Worm (Caenorhabditis elegans) whole organism, young adult: Measurements from ENCODE around the gene tbb-2.

Source experiments
- F22D6.2 ChIP-seq: sonication (generic microtip); optimal IDR thresholded peaks from 2 replicates; lab custom pipeline; 2016; ENCODE audit warnings: mild to moderate bottlenecking, missing genetic modification characterization, missing compliant biosample characterization
- F37B4.10 ChIP-seq: fragments of 200-800 bp; sonication (Bioruptor generic); IDR thresholded peaks from 2 replicates; pipeline ENCODE4 v1.3.6; 2022; ENCODE audit warnings: missing genetic modification characterization, missing compliant biosample characterization
- F49E8.2 ChIP-seq: sonication (generic microtip); optimal IDR thresholded peaks from 3 replicates; lab custom pipeline; 2017; ENCODE audit warnings: missing genetic modification characterization, mild to moderate bottlenecking, missing compliant biosample characterization, antibody characterized with exemption, moderate library complexity; ENCODE audit not compliant: insufficient read depth
- K12H6.12 ChIP-seq: fragments of 200-800 bp; sonication (Bioruptor generic); optimal IDR thresholded peaks from 2 replicates; lab custom pipeline; 2018; ENCODE audit warnings: mild to moderate bottlenecking, missing genetic modification characterization, missing compliant biosample characterization
- Y56A3A.18 ChIP-seq: fragments of 200-800 bp; sonication (Bioruptor generic); IDR thresholded peaks from 2 replicates; pipeline ENCODE4 v1.3.6; 2022; ENCODE audit warnings: missing genetic modification reagents, missing genetic modification characterization, missing compliant biosample characterization
- Y67H2A.10 ChIP-seq: fragments of 200-800 bp; sonication (Bioruptor generic); conservative IDR thresholded peaks from 2 replicates; pipeline ENCODE4 v1.3.6; 2022; ENCODE audit warnings: missing genetic modification reagents, missing genetic modification characterization, missing compliant biosample characterization
- Y95B8A.8 ChIP-seq: fragments of 200-800 bp; sonication (Bioruptor generic); IDR thresholded peaks from 2 replicates; pipeline ENCODE4 v1.3.6; 2022; ENCODE audit warnings: missing genetic modification reagents, missing genetic modification characterization, missing compliant biosample characterization
- akir-1 ChIP-seq: fragments of 200-800 bp; sonication (Bioruptor generic); optimal IDR thresholded peaks from 2 replicates; lab custom pipeline; 2018; ENCODE audit warnings: mild to moderate bottlenecking, missing genetic modification characterization, moderate library complexity, missing compliant biosample characterization
- atf-7 ChIP-seq: sonication (generic microtip); optimal IDR thresholded peaks from 2 replicates; lab custom pipeline; 2017; ENCODE audit warnings: mild to moderate bottlenecking, missing genetic modification characterization, missing compliant biosample characterization
- bed-1 ChIP-seq: fragments of 200-800 bp; sonication (Bioruptor generic); IDR thresholded peaks from 2 replicates; pipeline ENCODE4 v1.3.6; 2022; ENCODE audit warnings: missing genetic modification reagents, missing genetic modification characterization, missing compliant biosample characterization
- bed-2 ChIP-seq: fragments of 200-800 bp; sonication (Bioruptor generic); IDR thresholded peaks from 2 replicates; pipeline ENCODE4 v1.3.6; 2022; ENCODE audit warnings: missing genetic modification reagents, missing genetic modification characterization, missing compliant biosample characterization
- ceh-27 ChIP-seq: fragments of 200-800 bp; sonication (Bioruptor generic); optimal IDR thresholded peaks from 2 replicates; lab custom pipeline; 2018; ENCODE audit warnings: mild to moderate bottlenecking, missing genetic modification characterization, moderate library complexity, missing compliant biosample characterization
- ceh-79 ChIP-seq: sonication (generic microtip); optimal IDR thresholded peaks from 2 replicates; lab custom pipeline; 2017; ENCODE audit warnings: mild to moderate bottlenecking, missing genetic modification characterization, missing compliant biosample characterization
- dox-1 ChIP-seq: fragments of 200-800 bp; sonication (Bioruptor generic); IDR thresholded peaks from 2 replicates; pipeline ENCODE4 v1.3.6; 2022; ENCODE audit warnings: missing genetic modification reagents, missing genetic modification characterization, missing compliant biosample characterization
- efl-1 ChIP-seq: fragments of 150-350 bp; optimal IDR thresholded peaks from 2 replicates; lab custom pipeline; 2014; ENCODE audit warnings: missing biosample characterization, missing genetic modification reagents, missing genetic modification characterization
- egl-18 ChIP-seq: fragments of 200-800 bp; sonication (Bioruptor generic); IDR thresholded peaks from 2 replicates; pipeline ENCODE4 v1.3.6; 2022; ENCODE audit warnings: missing genetic modification reagents, missing genetic modification characterization, missing compliant biosample characterization
- ekl-4 ChIP-seq: fragments of 200-800 bp; sonication (Bioruptor generic); IDR thresholded peaks from 2 replicates; pipeline ENCODE4 v1.3.6; 2022; ENCODE audit warnings: missing genetic modification reagents, missing genetic modification characterization, missing compliant biosample characterization
- him-1 ChIP-seq: sonication (generic microtip); optimal IDR thresholded peaks from 2 replicates; lab custom pipeline; 2016; ENCODE audit warnings: missing genotype, missing genetic modification reagents, missing genetic modification characterization, missing compliant biosample characterization
- hlh-26 ChIP-seq: fragments of 200-800 bp; sonication (Bioruptor generic); conservative IDR thresholded peaks from 2 replicates; pipeline ENCODE4 v1.3.6; 2022; ENCODE audit warnings: missing genetic modification reagents, missing genetic modification characterization, missing compliant biosample characterization
- hmg-1.2 ChIP-seq: fragments of 200-800 bp; sonication (Bioruptor generic); IDR thresholded peaks from 2 replicates; pipeline ENCODE4 v1.3.6; 2022; ENCODE audit warnings: missing genetic modification reagents, missing genetic modification characterization, missing compliant biosample characterization
- hmg-20 ChIP-seq: fragments of 200-800 bp; sonication (Bioruptor generic); IDR thresholded peaks from 2 replicates; pipeline ENCODE4 v1.3.6; 2022; ENCODE audit warnings: missing genetic modification reagents, missing genetic modification characterization, missing compliant biosample characterization
- hsf-1 ChIP-seq: fragments of 200-800 bp; sonication (Bioruptor generic); IDR thresholded peaks from 2 replicates; pipeline ENCODE4 v1.3.6; 2022; ENCODE audit warnings: missing genetic modification reagents, missing genetic modification characterization, missing compliant biosample characterization
- let-607 ChIP-seq, 2 experiments: fragments of 200-800 bp in 1 of 2; sonication (Bioruptor generic) in 1 of 2; sonication (generic microtip) in 1 of 2; optimal IDR thresholded peaks; 2 replicates each; lab custom pipeline; 2016 to 2018; ENCODE audit warnings: mild to moderate bottlenecking in 2 of 2, missing compliant biosample characterization in 2 of 2, missing genetic modification characterization in 2 of 2, moderate library complexity in 2 of 2, missing genotype in 1 of 2
- lin-26 ChIP-seq: fragments of 200-800 bp; sonication (Bioruptor generic); IDR thresholded peaks from 2 replicates; pipeline ENCODE4 v1.3.6; 2022; ENCODE audit warnings: missing genetic modification reagents, missing genetic modification characterization, missing compliant biosample characterization
- lin-35 ChIP-seq, 3 experiments: fragments of 150-350 bp in 2 of 3; sonication (generic microtip) in 1 of 3; optimal IDR thresholded peaks; 2 replicates each; lab custom pipeline; 2014 to 2018; ENCODE audit warnings: missing biosample characterization in 3 of 3, missing genetic modification characterization in 3 of 3, missing genetic modification reagents in 3 of 3
- lin-40 ChIP-seq: sonication (generic microtip); optimal IDR thresholded peaks from 2 replicates; lab custom pipeline; 2016; ENCODE audit warnings: missing genetic modification characterization, mild to moderate bottlenecking, missing compliant biosample characterization, missing genotype, missing genetic modification reagents
- madf-10 ChIP-seq: sonication (generic microtip); optimal IDR thresholded peaks from 2 replicates; lab custom pipeline; 2016; ENCODE audit warnings: mild to moderate bottlenecking, missing genetic modification characterization, missing compliant biosample characterization
- madf-8 ChIP-seq: fragments of 200-800 bp; sonication (Bioruptor generic); conservative IDR thresholded peaks from 2 replicates; pipeline ENCODE4 v1.3.6; 2022; ENCODE audit warnings: missing genetic modification reagents, missing genetic modification characterization, missing compliant biosample characterization
- mcd-1 ChIP-seq: fragments of 200-800 bp; sonication (Bioruptor generic); IDR thresholded peaks from 2 replicates; pipeline ENCODE4 v1.3.6; 2022; ENCODE audit warnings: missing genetic modification reagents, missing genetic modification characterization, missing compliant biosample characterization
- mxl-1 ChIP-seq: sonication (generic microtip); optimal IDR thresholded peaks from 2 replicates; lab custom pipeline; 2016; ENCODE audit warnings: missing genetic modification characterization, missing compliant biosample characterization
- nfya-1 ChIP-seq: sonication (generic microtip); optimal IDR thresholded peaks from 2 replicates; lab custom pipeline; 2017; ENCODE audit warnings: antibody characterized with exemption, missing compliant biosample characterization, missing genetic modification characterization, borderline replicate concordance; ENCODE audit not compliant: insufficient read depth
- nhr-120 ChIP-seq: fragments of 200-800 bp; sonication (Bioruptor generic); IDR thresholded peaks from 2 replicates; pipeline ENCODE4 v1.3.6; 2022; ENCODE audit warnings: missing genetic modification characterization, missing compliant biosample characterization
- nhr-179 ChIP-seq: sonication (generic microtip); optimal IDR thresholded peaks from 2 replicates; lab custom pipeline; 2016; ENCODE audit warnings: mild to moderate bottlenecking, missing genetic modification characterization, missing compliant biosample characterization
- nhr-27 ChIP-seq: fragments of 200-800 bp; sonication (Bioruptor generic); optimal IDR thresholded peaks from 2 replicates; lab custom pipeline; 2018; ENCODE audit warnings: mild to moderate bottlenecking, missing genetic modification characterization, moderate library complexity, missing compliant biosample characterization
- pbrm-1 ChIP-seq: fragments of 200-800 bp; sonication (Bioruptor generic); IDR thresholded peaks from 2 replicates; pipeline ENCODE4 v1.3.6; 2022; ENCODE audit warnings: missing genetic modification reagents, missing genetic modification characterization, missing compliant biosample characterization
- rcor-1 ChIP-seq: fragments of 200-800 bp; sonication (Bioruptor generic); IDR thresholded peaks from 2 replicates; pipeline ENCODE4 v1.3.6; 2022; ENCODE audit warnings: missing genetic modification reagents, missing genetic modification characterization, missing compliant biosample characterization
- rec-8 ChIP-seq, 2 experiments: sonication (generic microtip); optimal IDR thresholded peaks; 2 replicates each; lab custom pipeline; 2016; ENCODE audit warnings: mild to moderate bottlenecking in 2 of 2, missing genetic modification characterization in 2 of 2, missing genetic modification reagents in 2 of 2, missing genotype in 2 of 2, missing biosample characterization in 1 of 2, missing compliant biosample characterization in 1 of 2, moderate library complexity in 1 of 2
- rpc-1 ChIP-seq, 2 experiments: fragments of 150-350 bp in 1 of 2; sonication (generic microtip) in 1 of 2; optimal IDR thresholded peaks; 2 replicates each; lab custom pipeline; 2014 to 2018; ENCODE audit warnings: missing biosample characterization in 1 of 2, missing genetic modification characterization in 1 of 2, missing genetic modification reagents in 1 of 2, missing genotype in 1 of 2
- sea-2 ChIP-seq: fragments of 200-800 bp; sonication (Bioruptor generic); IDR thresholded peaks from 2 replicates; pipeline ENCODE4 v1.3.6; 2022; ENCODE audit warnings: missing genetic modification characterization, missing compliant biosample characterization
- snpc-1.1 ChIP-seq: sonication (generic microtip); optimal IDR thresholded peaks from 2 replicates; lab custom pipeline; 2017; ENCODE audit warnings: missing genetic modification characterization, mild to moderate bottlenecking, missing compliant biosample characterization, antibody characterized with exemption, moderate library complexity, missing genotype, missing genetic modification reagents; ENCODE audit not compliant: insufficient read depth
- somi-1 ChIP-seq: fragments of 200-800 bp; sonication (Bioruptor generic); optimal IDR thresholded peaks from 2 replicates; lab custom pipeline; 2018; ENCODE audit warnings: mild to moderate bottlenecking, missing genetic modification characterization, missing compliant biosample characterization
- tbx-9 ChIP-seq: sonication (generic microtip); optimal IDR thresholded peaks from 2 replicates; lab custom pipeline; 2016; ENCODE audit warnings: borderline replicate concordance, missing genetic modification characterization, inconsistent platforms, missing compliant biosample characterization
- xnd-1 ChIP-seq: sonication (generic microtip); optimal IDR thresholded peaks from 2 replicates; lab custom pipeline; 2016; ENCODE audit warnings: missing genotype, missing genetic modification reagents, missing genetic modification characterization, missing compliant biosample characterization
- ztf-22 ChIP-seq: fragments of 200-800 bp; sonication (Bioruptor generic); optimal IDR thresholded peaks from 2 replicates; lab custom pipeline; 2018; ENCODE audit warnings: mild to moderate bottlenecking, missing genetic modification characterization, moderate library complexity, missing compliant biosample characterization
- ztf-26 ChIP-seq: sonication (generic microtip); optimal IDR thresholded peaks from 2 replicates; lab custom pipeline; 2017; ENCODE audit warnings: missing genetic modification characterization, missing compliant biosample characterization
- ztf-28 ChIP-seq: fragments of 200-800 bp; sonication (Bioruptor generic); IDR thresholded peaks from 2 replicates; pipeline ENCODE4 v1.3.6; 2022; ENCODE audit warnings: missing genetic modification reagents, missing genetic modification characterization, missing compliant biosample characterization
- ztf-3 ChIP-seq: fragments of 200-800 bp; sonication (Bioruptor generic); optimal IDR thresholded peaks from 2 replicates; lab custom pipeline; 2018; ENCODE audit warnings: mild to moderate bottlenecking, missing genetic modification characterization, missing compliant biosample characterization

tbb-2 gene

ce11 chrIII:4018095-4018498 lies 670 bp upstream of the tbb-2 start (continued):
- TF ChIP-seq snpc-1.1 (tag; lab: Kevin White, UChicago) (no peak), ztf-22 (GFP tag; lab: Kevin White, UChicago) (no peak), akir-1 (GFP tag; lab: Kevin White, UChicago) (no peak), madf-10 (tag; lab: Kevin White, UChicago) (peak; percentile 78), Y56A3A.18 (GFP tag; lab: Robert Waterston, UW) (no peak), pbrm-1 (peak; percentile 53; the same call in 1 of the 2 replicates), hlh-26 (no peak), xnd-1 (tag; lab: Kevin White, UChicago) (no peak), ceh-79 (tag; lab: Kevin White, UChicago) (no peak), ztf-26 (tag; lab: Kevin White, UChicago) (no peak), egl-18 (no peak), nfya-1 (tag; lab: Kevin White, UChicago) (no peak), rcor-1 (GFP tag; lab: Robert Waterston, UW) (0 out of 2 replicates have a peak, but pooled peaks have one; percentile 12), Y67H2A.10 (no peak), ceh-27 (GFP tag; lab: Kevin White, UChicago) (peak; percentile 64), ztf-28 (GFP tag; lab: Robert Waterston, UW) (no peak), sea-2 (GFP tag; lab: Robert Waterston, UW) (no peak), K12H6.12 (peak; percentile 83), F22D6.2 (no peak), mxl-1 (no peak), somi-1 (GFP tag; lab: Kevin White, UChicago) (peak; percentile 43), ekl-4 (no peak), nhr-179 (tag; lab: Kevin White, UChicago) (no peak), F49E8.2 (no peak), him-1 (tag; lab: Kevin White, UChicago) (no peak), mcd-1 (GFP tag; lab: Robert Waterston, UW) (peak; percentile 31; the same call in 1 of the 2 replicates), bed-2 (GFP tag; lab: Robert Waterston, UW) (no peak), Y95B8A.8 (GFP tag; lab: Robert Waterston, UW) (peak; percentile 48; the same call in 1 of the 2 replicates), ztf-3 (GFP tag; lab: Kevin White, UChicago) (no peak), lin-35 (GFP tag; optimal IDR thresholded peaks at IDR 0.05; lab: Kevin White, UChicago) (peak in 1 of 3 experiments; percentile 55), nhr-120 (GFP tag; lab: Robert Waterston, UW) (no peak), madf-8 (GFP tag; lab: Robert Waterston, UW) (no peak), let-607 (tag; optimal IDR thresholded peaks at IDR 0.05; lab: Kevin White, UChicago) (peak; percentile 13 to 21), tbx-9 (tag; lab: Kevin White, UChicago) (no peak), rpc-1 (optimal IDR thresholded peaks at IDR 0.05; lab: Kevin White, UChicago) (no peak), rpc-1 (tag; optimal IDR thresholded peaks at IDR 0.05; lab: Kevin White, UChicago) (no peak), hmg-20 (GFP tag; lab: Robert Waterston, UW) (no peak), lin-26 (GFP tag; lab: Robert Waterston, UW) (0 out of 2 replicates have a peak, but pooled peaks have one; percentile 30), hsf-1 (GFP tag; lab: Robert Waterston, UW) (no peak), lin-40 (tag; lab: Kevin White, UChicago) (peak; percentile 11), hmg-1.2 (GFP tag; lab: Robert Waterston, UW) (peak; percentile 30), F37B4.10 (GFP tag; lab: Robert Waterston, UW) (no peak), dox-1 (peak; percentile 51; the same call in 1 of the 2 replicates), atf-7 (tag; lab: Kevin White, UChicago) (no peak), nhr-27 (tag; lab: Kevin White, UChicago) (peak; percentile 67), bed-1 (GFP tag; lab: Robert Waterston, UW) (no peak), rec-8 (tag; optimal IDR thresholded peaks at IDR 0.05; lab: Kevin White, UChicago) (no peak), efl-1 (no peak)
